Fruit fly (Drosophila melanogaster) S2 (cell line): ENCODE measurements around the gene CG7071.

ENCODE experiments used
- CG8478 ChIP-seq: fragments of >200 bp; optimal IDR thresholded peaks from 2 replicates; lab custom pipeline; 2018
- CTCF ChIP-seq, 2 experiments: fragments of >200 bp; optimal IDR thresholded peaks; 2 replicates each; lab custom pipeline; 2018

dm6 chr3R:22330512-22331119, 31.8 kb upstream of the CG7071 start, which contains the start of gene CG33721:
- TF ChIP-seq CG8478 (lab: Kevin White, UChicago) (no peak), CTCF (optimal IDR thresholded peaks at IDR 0.05; lab: Kevin White, UChicago) (no peak)
